Worm (Caenorhabditis elegans) whole organism, L4 larva: ENCODE measurements around the gene dmsr-13.

Source experiments
- F49E8.2 ChIP-seq: sonication (generic microtip); optimal IDR thresholded peaks from 2 replicates; lab custom pipeline; 2016; ENCODE audit warnings: missing compliant biosample characterization, mild to moderate bottlenecking, missing genetic modification characterization, borderline replicate concordance
- R02D3.7 ChIP-seq: fragments of 150-350 bp; sonication (generic microtip); optimal IDR thresholded peaks from 3 replicates; lab custom pipeline; 2014; ENCODE audit warnings: missing biosample characterization, missing genetic modification characterization
- T20F7.1 ChIP-seq: fragments of 200-800 bp; sonication (Bioruptor generic); optimal IDR thresholded peaks from 2 replicates; lab custom pipeline; 2018; ENCODE audit warnings: mild to moderate bottlenecking, missing genetic modification characterization, missing compliant biosample characterization
- ZK546.5 ChIP-seq, 2 experiments: sonication (generic microtip); optimal IDR thresholded peaks; 2 replicates each; lab custom pipeline; 2017; ENCODE audit warnings: missing biosample characterization in 2 of 2, missing genetic modification characterization in 2 of 2
- aha-1 ChIP-seq: fragments of 150-350 bp; peaks from one replicate; lab custom pipeline; 2014; ENCODE audit warnings: missing biosample characterization, missing genetic modification characterization
- attf-4 ChIP-seq: sonication (generic microtip); optimal IDR thresholded peaks from 3 replicates; lab custom pipeline; 2017; ENCODE audit warnings: missing biosample characterization, missing genetic modification characterization
- mep-1 ChIP-seq: fragments of 150-350 bp; sonication (generic microtip); optimal IDR thresholded peaks from 3 replicates; lab custom pipeline; 2014; ENCODE audit warnings: missing biosample characterization, missing genetic modification characterization
- nhr-237 ChIP-seq: sonication (generic microtip); optimal IDR thresholded peaks from 2 replicates; lab custom pipeline; 2017; ENCODE audit warnings: missing biosample characterization, missing genetic modification characterization
- nhr-77 ChIP-seq: fragments of 150-350 bp; optimal IDR thresholded peaks from 2 replicates; lab custom pipeline; 2014; ENCODE audit warnings: missing biosample characterization, missing genetic modification characterization
- rbr-2 ChIP-seq: sonication (generic microtip); optimal IDR thresholded peaks from 2 replicates; lab custom pipeline; 2016; ENCODE audit warnings: missing genotype, missing genetic modification characterization, missing compliant biosample characterization
- unc-39 ChIP-seq: sonication (generic microtip); optimal IDR thresholded peaks from 2 replicates; lab custom pipeline; 2017; ENCODE audit warnings: missing biosample characterization, missing genetic modification characterization

ce11 chrV:6823432-6823831, 3.7 kb upstream of the dmsr-13 start:
- TF ChIP-seq unc-39 (no peak), ZK546.5 (tag; optimal IDR thresholded peaks at IDR 0.05; lab: Kevin White, UChicago) (no peak), nhr-237 (tag; lab: Kevin White, UChicago) (no peak), F49E8.2 (tag; lab: Kevin White, UChicago) (no peak), aha-1 (tag; lab: Kevin White, UChicago) (no peak), mep-1 (tag; lab: Kevin White, UChicago) (no peak), nhr-77 (tag; lab: Kevin White, UChicago) (peak; percentile 58), T20F7.1 (GFP tag; lab: Kevin White, UChicago) (peak; percentile 4), R02D3.7 (tag; lab: Kevin White, UChicago) (no peak), attf-4 (no peak), rbr-2 (tag; lab: Kevin White, UChicago) (no peak)
